Fruit fly (Drosophila melanogaster) whole organism, wandering third instar larva: Measurements from ENCODE around the gene CG8837.

Source experiments
- CG32264 ChIP-seq: fragments of 200-800 bp; sonication (Bioruptor generic); optimal IDR thresholded peaks from 2 replicates; lab custom pipeline; 2016; ENCODE audit warnings: missing biosample characterization, missing genetic modification characterization
- CrebA ChIP-seq: fragments of 200-800 bp; sonication (Bioruptor generic); optimal IDR thresholded peaks from 2 replicates; lab custom pipeline; 2016; ENCODE audit warnings: missing biosample characterization, mild to moderate bottlenecking, missing genetic modification characterization, borderline replicate concordance
- Dif ChIP-seq: fragments of 200-275, 200-300 bp; sonication (Bioruptor generic); optimal IDR thresholded peaks from 2 replicates; lab custom pipeline; 2018; ENCODE audit warnings: missing biosample characterization, missing genetic modification characterization; ENCODE audit not compliant: partially characterized antibody
- GATAd ChIP-seq: sonication (Bioruptor generic); optimal IDR thresholded peaks from 2 replicates; lab custom pipeline; 2016; ENCODE audit warnings: missing biosample characterization, missing genetic modification characterization
- HLH106 ChIP-seq: fragments of 200-800 bp; optimal IDR thresholded peaks from 3 replicates; lab custom pipeline; 2019; ENCODE audit warnings: missing biosample characterization, mild to moderate bottlenecking, missing genetic modification characterization, moderate library complexity
- Hnf4 ChIP-seq: fragments of 200-800 bp; sonication (Bioruptor generic); optimal IDR thresholded peaks from 2 replicates; lab custom pipeline; 2016; ENCODE audit warnings: missing biosample characterization, mild to moderate bottlenecking, missing genetic modification characterization
- Hr78 ChIP-seq: fragments of >200 bp; optimal IDR thresholded peaks from 2 replicates; lab custom pipeline; 2017; ENCODE audit warnings: missing biosample characterization, missing genetic modification characterization
- Hr83 ChIP-seq: fragments of 200-300 bp; sonication (Bioruptor generic); optimal IDR thresholded peaks from 2 replicates; lab custom pipeline; 2016; ENCODE audit warnings: missing biosample characterization, mild to moderate bottlenecking, missing genetic modification characterization, moderate library complexity; ENCODE audit not compliant: poor library complexity, severe bottlenecking
- Myc ChIP-seq: fragments of >200 bp; optimal IDR thresholded peaks from 2 replicates; lab custom pipeline; 2017
- Rel ChIP-seq, 2 experiments: fragments of 200-800 bp; sonication (Bioruptor generic) in 1 of 2; optimal IDR thresholded peaks; 2 replicates in 1 of 2; 3 replicates in 1 of 2; lab custom pipeline; 2016 to 2019; ENCODE audit warnings: mild to moderate bottlenecking in 2 of 2, missing biosample characterization in 2 of 2, missing genetic modification characterization in 2 of 2, moderate library complexity in 1 of 2
- Sp1 ChIP-seq: fragments of 200-800 bp; sonication (Bioruptor generic); optimal IDR thresholded peaks from 3 replicates; lab custom pipeline; 2019; ENCODE audit warnings: missing biosample characterization, mild to moderate bottlenecking, missing genetic modification characterization, moderate library complexity
- br ChIP-seq: fragments of 200-800 bp; sonication (Bioruptor generic); optimal IDR thresholded peaks from 2 replicates; lab custom pipeline; 2016; ENCODE audit warnings: missing biosample characterization, missing genetic modification characterization
- brk ChIP-seq: fragments of 200-800 bp; sonication (Bioruptor generic); optimal IDR thresholded peaks from 2 replicates; lab custom pipeline; 2016; ENCODE audit warnings: missing biosample characterization, mild to moderate bottlenecking, missing genetic modification characterization
- dl ChIP-seq, 2 experiments: fragments of 175-275, 200-275 bp in 1 of 2; fragments of 200-275 bp in 1 of 2; sonication (Bioruptor generic); optimal IDR thresholded peaks; lab custom pipeline; 2018; ENCODE audit warnings: mild to moderate bottlenecking in 2 of 2, missing biosample characterization in 2 of 2, missing genetic modification characterization in 2 of 2, moderate library complexity in 2 of 2; ENCODE audit not compliant: partially characterized antibody in 2 of 2, insufficient read depth in 1 of 2
- dmrt93B ChIP-seq: fragments of 200-800 bp; sonication (Bioruptor generic); optimal IDR thresholded peaks from 2 replicates; lab custom pipeline; 2018; ENCODE audit warnings: missing biosample characterization, mild to moderate bottlenecking, missing genetic modification characterization
- ey ChIP-seq: fragments of 200-800 bp; sonication (Bioruptor generic); optimal IDR thresholded peaks from 2 replicates; lab custom pipeline; 2016; ENCODE audit warnings: missing biosample characterization, missing genetic modification characterization
- fru ChIP-seq: fragments of 200-800 bp; sonication (Bioruptor generic); optimal IDR thresholded peaks from 3 replicates; lab custom pipeline; 2016; ENCODE audit warnings: missing biosample characterization, mild to moderate bottlenecking, missing genetic modification characterization
- h ChIP-seq: fragments of 200-800 bp; sonication (Bioruptor generic); optimal IDR thresholded peaks from 3 replicates; lab custom pipeline; 2016; ENCODE audit warnings: missing biosample characterization, mild to moderate bottlenecking, missing genetic modification characterization
- jim ChIP-seq: fragments of 175-275, 200-325 bp; sonication (Bioruptor generic); optimal IDR thresholded peaks from 2 replicates; lab custom pipeline; 2016; ENCODE audit warnings: missing biosample characterization, mild to moderate bottlenecking, missing genetic modification characterization
- lola ChIP-seq: fragments of >200 bp; optimal IDR thresholded peaks from 2 replicates; lab custom pipeline; 2017; ENCODE audit warnings: missing biosample characterization, missing genetic modification characterization
- pan ChIP-seq: fragments of >200 bp; optimal IDR thresholded peaks from 2 replicates; lab custom pipeline; 2017
- psq ChIP-seq: fragments of 200-800 bp; sonication (Bioruptor generic); optimal IDR thresholded peaks from 3 replicates; lab custom pipeline; 2017; ENCODE audit warnings: missing biosample characterization, mild to moderate bottlenecking, missing genetic modification characterization, moderate library complexity
- rgr ChIP-seq: fragments of 200-800 bp; sonication (Bioruptor generic); optimal IDR thresholded peaks from 3 replicates; lab custom pipeline; 2016; ENCODE audit warnings: missing biosample characterization, mild to moderate bottlenecking, missing genetic modification characterization
- sage ChIP-seq: fragments of 200-800 bp; sonication (Bioruptor generic); optimal IDR thresholded peaks from 2 replicates; lab custom pipeline; 2016; ENCODE audit warnings: missing biosample characterization, mild to moderate bottlenecking, missing genetic modification characterization
- sv ChIP-seq: fragments of 200-800 bp; sonication (Bioruptor generic); optimal IDR thresholded peaks from 3 replicates; lab custom pipeline; 2016; ENCODE audit warnings: missing biosample characterization, missing genetic modification characterization
- tai ChIP-seq: sonication (Bioruptor generic); optimal IDR thresholded peaks from 2 replicates; lab custom pipeline; 2016; ENCODE audit warnings: missing biosample characterization, missing genetic modification characterization
- usp ChIP-seq: fragments of >200 bp; optimal IDR thresholded peaks from 2 replicates; lab custom pipeline; 2017; ENCODE audit warnings: missing biosample characterization, missing genetic modification characterization

CG8837 gene

dm6 chr2L:3356193-3356645 is 36.2 kb downstream of the CG8837 start:
- TF ChIP-seq rgr (GFP tag; lab: Kevin White, UChicago) (peak; percentile 23), CG32264 (peak; percentile 7), usp (GFP tag; lab: Kevin White, UChicago) (no peak), Sp1 (GFP tag; lab: Kevin White, UChicago) (peak; percentile 25), Hnf4 (peak; percentile 41), Rel (GFP tag; optimal IDR thresholded peaks at IDR 0.05; lab: Kevin White, UChicago) (peak; percentile 9), Rel (tag; optimal IDR thresholded peaks at IDR 0.05; lab: Kevin White, UChicago) (no peak), psq (GFP tag; lab: Kevin White, UChicago) (no peak)
- TF ChIP-seq, all 38 proteins: peak for 5

- no peak for TF ChIP-seq lola (GFP tag; lab: Kevin White, UChicago)
- TF ChIP-seq CG32264 = no peak
- peak; percentile 35 for TF ChIP-seq CrebA (GFP tag; lab: Kevin White, UChicago)
- TF ChIP-seq Myc = peak; percentile 53
- peak; percentile 26 for TF ChIP-seq sage (GFP tag; lab: Kevin White, UChicago)
- no peak for TF ChIP-seq Rel (GFP tag; optimal IDR thresholded peaks at IDR 0.05; lab: Kevin White, UChicago)
- peak; percentile 64 for TF ChIP-seq Rel (tag; optimal IDR thresholded peaks at IDR 0.05; lab: Kevin White, UChicago)
Measured at dm6 chr2L:3356790-3357696, 37.0 kb downstream of the CG8837 start, which contains the start of gene CG8838. Gene CG8838, plus strand, starts transcription at chr2L:3357646.

dm6 chr2L:3361821-3362220 is 41.8 kb downstream of the CG8837 start:
- TF ChIP-seq Hr78 (GFP tag; lab: Kevin White, UChicago) (no peak), h (GFP tag; lab: Kevin White, UChicago) (no peak), Hnf4 (no peak), sage (GFP tag; lab: Kevin White, UChicago) (no peak), tai (GFP tag; lab: Kevin White, UChicago) (no peak), pan (lab: Kevin White, UChicago) (no peak), HLH106 (tag; lab: Kevin White, UChicago) (no peak), rgr (GFP tag; lab: Kevin White, UChicago) (no peak), Dif (GFP tag; lab: Kevin White, UChicago) (no peak), CrebA (GFP tag; lab: Kevin White, UChicago) (no peak), ey (GFP tag; lab: Kevin White, UChicago) (no peak), sv (GFP tag; lab: Kevin White, UChicago) (no peak), Myc (no peak), fru (GFP tag; lab: Kevin White, UChicago) (no peak), Hr83 (GFP tag; lab: Kevin White, UChicago) (no peak), GATAd (no peak)

- TF ChIP-seq brk (no peak), dl (GFP tag; optimal IDR thresholded peaks at IDR 0.05; lab: Kevin White, UChicago; ENCODE audit: insufficient read depth in 1 of 2, partially characterized antibody in 2 of 2) (no peak), dmrt93B (GFP tag; lab: Kevin White, UChicago) (no peak), h (GFP tag; lab: Kevin White, UChicago) (peak; percentile 35), fru (GFP tag; lab: Kevin White, UChicago) (no peak), Rel (GFP tag; optimal IDR thresholded peaks at IDR 0.05; lab: Kevin White, UChicago) (no peak), Rel (tag; optimal IDR thresholded peaks at IDR 0.05; lab: Kevin White, UChicago) (peak; percentile 1)
Measured at dm6 chr2L:3366043-3366679, 46.1 kb downstream of the CG8837 start.

- TF ChIP-seq jim (GFP tag; lab: Kevin White, UChicago) = no peak
- TF ChIP-seq br (GFP tag; lab: Kevin White, UChicago) = no peak
Measured at dm6 chr2L:3368425-3368824, 48.4 kb downstream of the CG8837 start.
